Fruit fly (Drosophila melanogaster) whole organism, embryonic: ENCODE data around the gene RpS29.

Experiments used
- Atf6 ChIP-seq: fragments of 200-800 bp; sonication (Bioruptor generic); IDR thresholded peaks from 2 replicates; pipeline ENCODE4 v1.3.6; 2022; ENCODE audit warnings: missing biosample characterization, missing genetic modification characterization
- CG10979 ChIP-seq: fragments of 200-800 bp; sonication (Bioruptor generic); optimal IDR thresholded peaks from 2 replicates; lab custom pipeline; 2018; ENCODE audit warnings: missing biosample characterization, mild to moderate bottlenecking, missing genetic modification characterization, moderate library complexity
- CG11093 ChIP-seq: fragments of 200-800 bp; sonication (Bioruptor generic); IDR thresholded peaks from 3 replicates; pipeline ENCODE4 v1.3.6; 2022; ENCODE audit warnings: missing biosample characterization, missing genetic modification characterization
- CG13894 ChIP-seq: fragments of 200-800 bp; sonication (Bioruptor generic); optimal IDR thresholded peaks from 3 replicates; lab custom pipeline; 2018; ENCODE audit warnings: missing biosample characterization, mild to moderate bottlenecking, missing genetic modification characterization, moderate library complexity
- CG14667 ChIP-seq: fragments of 200-800 bp; sonication (Bioruptor generic); IDR thresholded peaks from 2 replicates; pipeline ENCODE4 v1.3.6; 2022; ENCODE audit warnings: missing biosample characterization, missing genetic modification characterization
- CG15011 ChIP-seq: fragments of 200-800 bp; sonication (Bioruptor generic); optimal IDR thresholded peaks from 3 replicates; lab custom pipeline; 2018; ENCODE audit warnings: missing biosample characterization, mild to moderate bottlenecking, missing genetic modification characterization
- CG18764 ChIP-seq: fragments of 200-800 bp; sonication (Bioruptor generic); optimal IDR thresholded peaks from 3 replicates; lab custom pipeline; 2016; ENCODE audit warnings: missing biosample characterization, missing genetic modification characterization
- CG2875 ChIP-seq: fragments of 200-800 bp; sonication (Bioruptor generic); optimal IDR thresholded peaks from 2 replicates; lab custom pipeline; 2017; ENCODE audit warnings: missing biosample characterization, mild to moderate bottlenecking, missing genetic modification characterization, missing genetic modification reagents
- CG3065 ChIP-seq: fragments of 200-800 bp; sonication (Bioruptor generic); optimal IDR thresholded peaks from 2 replicates; lab custom pipeline; 2016; ENCODE audit warnings: missing biosample characterization, missing genetic modification characterization
- CG34422 ChIP-seq: fragments of 200-800 bp; sonication (Bioruptor generic); IDR thresholded peaks from 3 replicates; pipeline ENCODE4 v1.3.6; 2022; ENCODE audit warnings: missing biosample characterization, missing genetic modification characterization
- CG42726 ChIP-seq: fragments of 200-800 bp; sonication (Bioruptor generic); IDR thresholded peaks from 2 replicates; pipeline ENCODE4 v1.3.6; 2022; ENCODE audit warnings: missing biosample characterization, missing genetic modification characterization; ENCODE audit not compliant: partially characterized antibody
- CG4617 ChIP-seq: fragments of 200-800 bp; sonication (Bioruptor generic); optimal IDR thresholded peaks from 3 replicates; lab custom pipeline; 2016; ENCODE audit warnings: missing biosample characterization, missing genetic modification characterization, borderline replicate concordance
- CG4820 ChIP-seq: fragments of 200-800 bp; sonication (Bioruptor generic); optimal IDR thresholded peaks from 3 replicates; lab custom pipeline; 2016; ENCODE audit warnings: missing biosample characterization, missing genetic modification characterization
- CG9876 ChIP-seq: fragments of 200-800 bp; sonication (Bioruptor generic); optimal IDR thresholded peaks from 2 replicates; lab custom pipeline; 2016; ENCODE audit warnings: missing biosample characterization, missing genetic modification characterization
- CrebB ChIP-seq: fragments of 200-800 bp; sonication (Bioruptor generic); optimal IDR thresholded peaks from 3 replicates; lab custom pipeline; 2018; ENCODE audit warnings: missing biosample characterization, mild to moderate bottlenecking, missing genetic modification characterization
- D19A ChIP-seq: fragments of 200-800 bp; optimal IDR thresholded peaks from 3 replicates; lab custom pipeline; 2019; ENCODE audit warnings: missing biosample characterization, mild to moderate bottlenecking, missing genetic modification characterization, moderate library complexity
- Dbx ChIP-seq: fragments of 200-800 bp; sonication (Bioruptor generic); IDR thresholded peaks from 3 replicates; pipeline ENCODE4 v1.3.6; 2022; ENCODE audit warnings: missing biosample characterization, missing genetic modification characterization
- Dek ChIP-seq: fragments of 200-800 bp; sonication (Bioruptor generic); optimal IDR thresholded peaks from 3 replicates; lab custom pipeline; 2019; ENCODE audit warnings: missing biosample characterization, mild to moderate bottlenecking, missing genetic modification characterization, moderate library complexity
- Dip2 ChIP-seq: fragments of 200-800 bp; sonication (Bioruptor generic); IDR thresholded peaks from 2 replicates; pipeline ENCODE4 v1.3.6; 2022; ENCODE audit warnings: missing biosample characterization, missing genetic modification characterization
- Xbp1 ChIP-seq: fragments of 200-800 bp; sonication (Bioruptor generic); optimal IDR thresholded peaks from 3 replicates; lab custom pipeline; 2016; ENCODE audit warnings: missing biosample characterization, mild to moderate bottlenecking, missing genetic modification characterization
- abd-A ChIP-seq: fragments of 200-800 bp; sonication (Bioruptor generic); optimal IDR thresholded peaks from 3 replicates; lab custom pipeline; 2019; ENCODE audit warnings: missing biosample characterization, mild to moderate bottlenecking, missing genetic modification characterization, moderate library complexity
- cg ChIP-seq: fragments of 200-800 bp; sonication (Bioruptor generic); optimal IDR thresholded peaks from 3 replicates; lab custom pipeline; 2019; ENCODE audit warnings: missing biosample characterization, mild to moderate bottlenecking, missing genetic modification characterization, moderate library complexity
- crol ChIP-seq: fragments of 200-800 bp; sonication (Bioruptor generic); IDR thresholded peaks from 2 replicates; pipeline ENCODE4 v1.3.6; 2022; ENCODE audit warnings: missing biosample characterization, missing genetic modification characterization
- dati ChIP-seq: fragments of 200-800 bp; sonication (Bioruptor generic); IDR thresholded peaks from 2 replicates; pipeline ENCODE4 v1.3.6; 2022; ENCODE audit warnings: missing biosample characterization, missing genetic modification characterization
- disco-r ChIP-seq: fragments of 200-800 bp; sonication (Bioruptor generic); optimal IDR thresholded peaks from 2 replicates; lab custom pipeline; 2016; ENCODE audit warnings: missing biosample characterization, missing genetic modification characterization
- dpn ChIP-seq, 2 experiments: fragments of 200-800 bp; sonication (Bioruptor generic); optimal IDR thresholded peaks; 3 replicates each; lab custom pipeline; 2016; ENCODE audit warnings: missing biosample characterization in 2 of 2, missing genetic modification characterization in 2 of 2
- emc ChIP-seq: fragments of 200-800 bp; sonication (Bioruptor generic); optimal IDR thresholded peaks from 2 replicates; lab custom pipeline; 2016; ENCODE audit warnings: missing biosample characterization, missing genetic modification characterization
- exex ChIP-seq: fragments of 200-800 bp; sonication (Bioruptor generic); optimal IDR thresholded peaks from 4 replicates; lab custom pipeline; 2018; ENCODE audit warnings: missing biosample characterization, mild to moderate bottlenecking, missing genetic modification characterization, moderate library complexity
- fd3F ChIP-seq: fragments of 200-800 bp; sonication (Bioruptor generic); optimal IDR thresholded peaks from 2 replicates; lab custom pipeline; 2018; ENCODE audit warnings: missing biosample characterization, mild to moderate bottlenecking, missing genetic modification characterization, moderate library complexity
- fd96Cb ChIP-seq: fragments of 200-800 bp; sonication (Bioruptor generic); optimal IDR thresholded peaks from 2 replicates; lab custom pipeline; 2018; ENCODE audit warnings: missing biosample characterization, mild to moderate bottlenecking, missing genetic modification characterization, moderate library complexity
- fru ChIP-seq: fragments of >200 bp; optimal IDR thresholded peaks from 2 replicates; lab custom pipeline; 2017
- gsb-n ChIP-seq: fragments of 200-800 bp; sonication (Bioruptor generic); optimal IDR thresholded peaks from 3 replicates; lab custom pipeline; 2018; ENCODE audit warnings: missing biosample characterization, mild to moderate bottlenecking, missing genetic modification characterization
- klu ChIP-seq: fragments of 200-800 bp; sonication (Bioruptor generic); IDR thresholded peaks from 2 replicates; pipeline ENCODE4 v1.3.6; 2022; ENCODE audit warnings: missing biosample characterization, missing genetic modification characterization
- odd ChIP-seq: fragments of 200-800 bp; sonication (Bioruptor generic); optimal IDR thresholded peaks from 2 replicates; lab custom pipeline; 2017; ENCODE audit warnings: missing biosample characterization, mild to moderate bottlenecking, missing genetic modification characterization
- pho ChIP-seq: fragments of 200-800 bp; sonication (Bioruptor generic); optimal IDR thresholded peaks from 2 replicates; lab custom pipeline; 2016; ENCODE audit warnings: missing biosample characterization, missing genetic modification characterization
- phol ChIP-seq: fragments of 200-800 bp; sonication (Bioruptor generic); optimal IDR thresholded peaks from 3 replicates; lab custom pipeline; 2018; ENCODE audit warnings: missing biosample characterization, mild to moderate bottlenecking, missing genetic modification characterization, moderate library complexity
- pnt ChIP-seq: fragments of 200-800 bp; sonication (Bioruptor generic); optimal IDR thresholded peaks from 3 replicates; lab custom pipeline; 2016; ENCODE audit warnings: missing biosample characterization, missing genetic modification characterization
- so ChIP-seq: fragments of 200-800 bp; sonication (Bioruptor generic); IDR thresholded peaks from 3 replicates; pipeline ENCODE4 v1.3.6; 2022; ENCODE audit warnings: missing biosample characterization, missing genetic modification characterization
- sr ChIP-seq: fragments of 200-800 bp; sonication (Bioruptor generic); IDR thresholded peaks from 3 replicates; pipeline ENCODE4 v1.3.6; 2022; ENCODE audit warnings: missing biosample characterization, missing genetic modification characterization
- stc ChIP-seq: fragments of 200-800 bp; sonication (Bioruptor generic); IDR thresholded peaks from 2 replicates; pipeline ENCODE4 v1.3.6; 2022; ENCODE audit warnings: missing biosample characterization, missing genetic modification characterization
- zfh2 ChIP-seq: fragments of 200-800 bp; sonication (Bioruptor generic); optimal IDR thresholded peaks from 2 replicates; lab custom pipeline; 2016; ENCODE audit warnings: missing biosample characterization, missing genetic modification characterization

Gene RpS29

dm6 chr3R:9783240-9783917 is 5.5 kb downstream of the RpS29 start (continued):
- TF ChIP-seq crol (GFP tag; lab: Robert Waterston, UW) (no peak), CG34422 (GFP tag; lab: Robert Waterston, UW) (no peak), fru (lab: Kevin White, UChicago) (no peak), CG3065 (GFP tag; lab: Kevin White, UChicago) (no peak), emc (GFP tag; lab: Kevin White, UChicago) (no peak), klu (no peak), Xbp1 (GFP tag; lab: Kevin White, UChicago) (peak; percentile 6), CG11093 (GFP tag; lab: Robert Waterston, UW) (no peak), CG4617 (GFP tag; lab: Kevin White, UChicago) (no peak), CG18764 (GFP tag; lab: Kevin White, UChicago) (no peak), Atf6 (GFP tag; lab: Robert Waterston, UW) (no peak), odd (GFP tag; lab: Kevin White, UChicago) (no peak), CG42726 (GFP tag; lab: Robert Waterston, UW) (no peak), gsb-n (tag; lab: Kevin White, UChicago) (peak; percentile 14), CG10979 (no peak), Dek (tag; lab: Kevin White, UChicago) (peak; percentile 9), Dbx (GFP tag; lab: Robert Waterston, UW) (no peak), CrebB (tag; lab: Kevin White, UChicago) (no peak), phol (tag; lab: Kevin White, UChicago) (peak; percentile 16), pho (no peak), pnt (GFP tag; lab: Kevin White, UChicago) (no peak), CG9876 (GFP tag; lab: Kevin White, UChicago) (no peak), fd96Cb (tag; lab: Kevin White, UChicago) (no peak), disco-r (GFP tag; lab: Kevin White, UChicago) (no peak), exex (no peak), CG14667 (no peak), fd3F (GFP tag; lab: Kevin White, UChicago) (no peak), sr (GFP tag; lab: Robert Waterston, UW) (no peak), stc (GFP tag; lab: Robert Waterston, UW) (no peak), CG2875 (no peak), D19A (tag; lab: Kevin White, UChicago) (peak; percentile 1), zfh2 (GFP tag; lab: Kevin White, UChicago) (no peak), dpn (GFP tag; optimal IDR thresholded peaks at IDR 0.05; lab: Kevin White, UChicago) (no peak), abd-A (tag; lab: Kevin White, UChicago) (no peak), dati (GFP tag; lab: Robert Waterston, UW) (no peak), so (GFP tag; lab: Robert Waterston, UW) (0 out of 3 replicates have a peak, but pooled peaks have one; percentile 25), Dip2 (GFP tag; lab: Robert Waterston, UW) (no peak), CG4820 (GFP tag; lab: Kevin White, UChicago) (no peak), cg (GFP tag; lab: Kevin White, UChicago) (no peak), CG13894 (tag; lab: Kevin White, UChicago) (no peak), CG15011 (GFP tag; lab: Kevin White, UChicago) (no peak)
